Worm (Caenorhabditis elegans): Measurements from ENCODE around the gene ceh-30.

Gene ceh-30

DNA sequence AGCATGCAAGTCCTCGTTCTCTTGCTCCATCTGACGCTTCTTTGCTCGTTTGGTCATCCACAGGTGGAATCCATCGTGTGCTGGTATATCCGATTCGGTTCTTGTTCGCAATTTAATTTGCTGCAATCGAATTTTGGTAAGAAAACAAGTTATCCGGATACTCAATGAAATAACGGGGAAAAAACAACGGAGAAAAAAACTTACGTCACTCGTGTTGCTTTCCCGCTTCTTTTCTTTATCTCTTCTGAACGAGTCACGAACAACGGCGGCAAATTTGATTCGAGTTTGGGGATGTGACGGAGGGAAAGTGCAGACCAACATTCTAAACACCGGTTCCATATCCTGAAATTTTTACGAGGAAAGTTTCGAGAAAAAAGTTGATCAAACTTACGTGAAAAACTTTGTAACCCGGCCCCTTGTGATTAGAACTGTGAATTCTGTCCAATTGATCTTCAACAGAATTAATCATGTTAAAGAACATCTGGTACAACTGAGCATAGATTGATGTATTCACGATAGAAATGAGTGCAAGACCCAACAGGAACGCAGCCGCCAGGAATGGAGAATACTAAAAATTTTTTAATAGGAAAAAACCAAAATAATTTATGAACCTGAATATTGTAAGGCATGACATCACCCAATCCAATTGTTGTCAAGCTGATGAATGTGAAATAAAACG, 11.9 kb upstream of the ceh-30 start:
- TF ChIP-seq med-1 (GFP tag; optimal IDR thresholded peaks at IDR 0.05; ENCODE audit: insufficient read depth) (no peak), flt-1 (GFP tag; IDR thresholded peaks at IDR 0.05) (no peak)

DNA sequence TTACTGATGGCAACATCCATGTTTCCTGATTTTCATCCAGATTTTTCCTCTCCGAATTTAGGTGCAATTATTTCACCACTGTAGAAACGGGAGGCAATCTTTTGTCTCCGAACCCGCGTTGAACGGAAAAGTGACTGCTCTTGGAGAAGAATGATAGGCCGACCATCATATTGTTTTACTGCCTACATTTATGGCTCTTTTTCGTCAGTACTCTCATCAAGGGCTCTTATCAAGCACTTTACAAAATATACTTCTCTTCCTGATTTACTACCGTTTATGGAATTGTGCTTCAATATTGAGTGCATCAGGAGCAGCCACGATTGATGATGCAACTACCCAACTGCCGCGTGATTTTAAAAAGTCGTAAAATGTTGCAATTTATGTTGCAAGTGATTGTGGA, 9.0 kb upstream of the ceh-30 start:
- TF ChIP-seq cog-1 (tag; optimal IDR thresholded peaks at IDR 0.05) (no peak), tab-1 (GFP tag; IDR thresholded peaks at IDR 0.05) (no peak), ref-1 (GFP tag; conservative IDR thresholded peaks at IDR 0.05) (no peak), flt-1 (GFP tag; IDR thresholded peaks at IDR 0.05) (no peak)

DNA sequence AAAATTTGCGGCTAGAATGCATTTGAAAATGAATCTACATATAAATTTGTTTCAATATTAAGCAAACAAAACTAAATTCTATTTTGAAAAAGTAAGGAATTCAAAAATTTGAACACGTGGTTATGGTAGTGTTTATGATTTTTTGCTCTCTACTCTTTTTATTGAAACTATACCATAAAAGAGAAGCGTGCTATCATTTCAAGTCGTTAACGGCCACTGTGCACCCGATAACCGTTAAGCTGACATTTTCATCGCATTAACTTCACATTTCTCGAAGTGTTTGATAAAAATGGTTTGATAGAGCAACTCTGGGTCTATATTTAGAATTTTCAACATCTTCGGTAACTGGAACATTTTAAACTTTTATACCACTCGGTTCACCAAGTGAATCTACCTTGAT, 8.6 kb upstream of the ceh-30 start, which contains the start of gene twk-26:
Gene twk-26 (minus strand): TSS at position 23 of the 400 bp plus-strand sequence.
- no peak for TF ChIP-seq med-1 (GFP tag; optimal IDR thresholded peaks at IDR 0.05; ENCODE audit: insufficient read depth)
- no peak for TF ChIP-seq ztf-29 (GFP tag; IDR thresholded peaks at IDR 0.05)
- TF ChIP-seq ztf-23 (GFP tag; IDR thresholded peaks at IDR 0.05), result no peak
- TF ChIP-seq ref-1 (GFP tag; conservative IDR thresholded peaks at IDR 0.05), result no peak
- TF ChIP-seq cog-1 (tag; optimal IDR thresholded peaks at IDR 0.05), result no peak
- no peak for TF ChIP-seq T22C8.4 (GFP tag; IDR thresholded peaks at IDR 0.05)

DNA sequence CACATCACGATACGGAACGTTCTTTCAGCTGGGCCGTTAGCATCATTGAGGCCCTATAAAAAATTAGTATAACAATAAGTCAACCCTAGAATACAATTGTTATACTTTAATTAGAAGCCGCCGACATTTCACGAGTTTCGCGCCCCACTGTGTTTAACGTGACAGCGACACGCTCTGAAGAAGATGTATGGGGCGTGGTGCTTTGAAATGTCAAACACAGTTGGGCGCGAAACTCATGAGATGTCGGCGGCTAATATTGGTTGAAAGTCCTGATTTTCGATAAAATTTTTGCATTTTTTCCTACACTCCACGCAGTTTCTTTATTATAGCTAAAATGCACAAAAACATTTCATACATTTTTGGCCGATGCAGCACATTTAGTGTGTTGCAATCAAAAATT, 7.3 kb upstream of the ceh-30 start:
- TF ChIP-seq T22C8.4 (GFP tag; IDR thresholded peaks at IDR 0.05) (no peak), cog-1 (tag; optimal IDR thresholded peaks at IDR 0.05) (no peak), flt-1 (GFP tag; IDR thresholded peaks at IDR 0.05) (no peak), med-1 (GFP tag; optimal IDR thresholded peaks at IDR 0.05; ENCODE audit: insufficient read depth) (no peak), ztf-23 (GFP tag; IDR thresholded peaks at IDR 0.05) (no peak), tab-1 (GFP tag; IDR thresholded peaks at IDR 0.05) (no peak), ztf-29 (GFP tag; IDR thresholded peaks at IDR 0.05) (no peak), klf-2 (GFP tag; conservative IDR thresholded peaks at IDR 0.05) (no peak), ref-1 (GFP tag; conservative IDR thresholded peaks at IDR 0.05) (no peak)

DNA sequence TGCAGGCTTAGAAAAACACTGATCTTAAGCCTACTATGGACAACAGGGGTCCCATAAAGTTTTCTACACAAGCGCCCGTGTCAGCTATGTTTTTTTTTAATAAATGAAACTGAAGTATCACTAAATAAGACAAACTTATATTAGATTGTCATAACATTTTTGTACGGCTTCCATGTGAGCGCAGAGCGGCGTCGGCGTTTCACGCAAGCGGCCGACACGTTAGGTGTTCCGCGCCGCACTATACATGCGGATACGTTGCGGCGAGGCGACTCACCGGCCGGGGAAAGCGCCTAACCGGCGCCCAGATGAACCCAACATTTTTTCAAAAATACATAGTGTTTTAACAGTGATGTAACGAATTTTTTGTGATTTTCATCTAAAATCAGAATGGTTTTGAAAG, 5.7 kb upstream of the ceh-30 start:
- TF ChIP-seq flt-1 (GFP tag; IDR thresholded peaks at IDR 0.05) (no peak), T22C8.4 (GFP tag; IDR thresholded peaks at IDR 0.05) (no peak), ztf-23 (GFP tag; IDR thresholded peaks at IDR 0.05) (no peak), ref-1 (GFP tag; conservative IDR thresholded peaks at IDR 0.05) (no peak), klf-2 (GFP tag; conservative IDR thresholded peaks at IDR 0.05) (no peak), tab-1 (GFP tag; IDR thresholded peaks at IDR 0.05) (no peak), ztf-29 (GFP tag; IDR thresholded peaks at IDR 0.05) (no peak), med-1 (GFP tag; optimal IDR thresholded peaks at IDR 0.05; ENCODE audit: insufficient read depth) (no peak), cog-1 (tag; optimal IDR thresholded peaks at IDR 0.05) (no peak)

DNA sequence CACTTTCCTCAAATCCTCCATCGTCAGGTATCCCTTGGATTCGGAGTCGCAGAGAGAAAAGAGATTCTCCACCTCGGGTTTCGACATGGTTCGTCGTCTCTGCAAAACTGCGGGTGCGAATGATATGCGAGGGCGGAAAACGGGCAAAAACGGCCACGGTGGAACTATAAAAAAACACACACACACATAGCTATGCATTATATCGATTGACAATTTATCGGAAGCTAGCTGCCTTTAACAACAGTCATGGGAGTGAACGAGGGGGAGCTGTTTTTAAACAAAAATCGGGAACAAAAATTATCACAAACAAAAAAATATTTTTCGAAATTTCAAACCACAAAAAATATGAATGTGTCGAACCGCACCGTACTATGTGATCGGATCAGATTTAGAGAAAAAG, 4.1 kb upstream of the ceh-30 start, which contains the start of gene rsef-1:
Gene rsef-1 (minus strand): TSS at position 101 of the 400 bp plus-strand sequence.
- no peak for TF ChIP-seq klf-2 (GFP tag; conservative IDR thresholded peaks at IDR 0.05)
- TF ChIP-seq T22C8.4 (GFP tag; IDR thresholded peaks at IDR 0.05), result no peak
- no peak for TF ChIP-seq med-1 (GFP tag; optimal IDR thresholded peaks at IDR 0.05; ENCODE audit: insufficient read depth)
- TF ChIP-seq tab-1 (GFP tag; IDR thresholded peaks at IDR 0.05), result no peak
- TF ChIP-seq flt-1 (GFP tag; IDR thresholded peaks at IDR 0.05), result no peak
- TF ChIP-seq cog-1 (tag; optimal IDR thresholded peaks at IDR 0.05), result no peak
- TF ChIP-seq ztf-23 (GFP tag; IDR thresholded peaks at IDR 0.05), result no peak
- no peak for TF ChIP-seq ref-1 (GFP tag; conservative IDR thresholded peaks at IDR 0.05)

DNA sequence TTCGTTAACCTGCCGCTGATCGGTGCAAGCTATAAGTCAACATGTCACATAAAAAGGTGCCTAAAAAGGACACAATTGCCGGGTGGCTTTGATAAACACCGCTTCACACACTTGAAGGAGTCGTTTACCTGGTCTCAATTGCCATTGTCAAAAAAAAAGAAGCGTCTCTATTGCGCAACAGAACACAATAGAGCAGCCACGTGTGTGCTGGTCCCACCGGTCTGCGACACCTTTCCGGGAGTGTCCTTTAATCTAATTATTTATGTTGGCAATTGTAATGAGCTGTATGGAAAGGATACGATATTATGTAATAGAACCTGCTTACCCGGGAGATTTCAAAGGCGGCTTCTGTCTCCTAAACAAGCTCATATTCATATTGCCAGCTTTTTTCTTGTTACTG, 1.7 kb upstream of the ceh-30 start:
- TF ChIP-seq ztf-23 (GFP tag; IDR thresholded peaks at IDR 0.05), result no peak
- no peak for TF ChIP-seq tab-1 (GFP tag; IDR thresholded peaks at IDR 0.05)
- TF ChIP-seq med-1 (GFP tag; optimal IDR thresholded peaks at IDR 0.05; ENCODE audit: insufficient read depth), result no peak
- TF ChIP-seq cog-1 (tag; optimal IDR thresholded peaks at IDR 0.05), result no peak
- TF ChIP-seq ztf-29 (GFP tag; IDR thresholded peaks at IDR 0.05), result no peak
- TF ChIP-seq ref-1 (GFP tag; conservative IDR thresholded peaks at IDR 0.05), result no peak
- TF ChIP-seq flt-1 (GFP tag; IDR thresholded peaks at IDR 0.05), result no peak
- TF ChIP-seq klf-2 (GFP tag; conservative IDR thresholded peaks at IDR 0.05), result no peak
- TF ChIP-seq T22C8.4 (GFP tag; IDR thresholded peaks at IDR 0.05), result no peak

DNA sequence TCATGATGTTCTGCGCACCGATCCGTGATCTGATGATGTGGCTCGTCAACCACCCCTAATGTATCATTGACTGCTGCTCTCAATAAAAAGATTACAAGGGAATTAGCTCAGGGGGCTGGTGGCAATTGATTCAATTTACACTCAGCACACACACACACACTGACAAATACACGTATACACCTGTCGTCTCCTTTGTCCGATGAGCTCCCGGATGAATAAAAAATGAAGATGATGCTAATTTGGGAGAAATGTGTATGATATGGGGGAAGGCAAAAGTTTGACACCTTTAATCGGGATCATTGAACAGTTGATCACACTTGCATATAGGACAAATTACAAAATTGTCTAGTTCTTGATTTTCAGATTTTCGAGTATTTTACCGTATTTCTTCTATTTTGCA, 3.7 kb downstream of the ceh-30 start:
- no peak for TF ChIP-seq ztf-29 (GFP tag; IDR thresholded peaks at IDR 0.05)
- no peak for TF ChIP-seq flt-1 (GFP tag; IDR thresholded peaks at IDR 0.05)
- TF ChIP-seq tab-1 (GFP tag; IDR thresholded peaks at IDR 0.05), result no peak
- no peak for TF ChIP-seq cog-1 (tag; optimal IDR thresholded peaks at IDR 0.05)
- TF ChIP-seq ztf-23 (GFP tag; IDR thresholded peaks at IDR 0.05), result no peak
- no peak for TF ChIP-seq ref-1 (GFP tag; conservative IDR thresholded peaks at IDR 0.05)
- TF ChIP-seq klf-2 (GFP tag; conservative IDR thresholded peaks at IDR 0.05), result no peak
- no peak for TF ChIP-seq T22C8.4 (GFP tag; IDR thresholded peaks at IDR 0.05)
- no peak for TF ChIP-seq med-1 (GFP tag; optimal IDR thresholded peaks at IDR 0.05; ENCODE audit: insufficient read depth)

DNA sequence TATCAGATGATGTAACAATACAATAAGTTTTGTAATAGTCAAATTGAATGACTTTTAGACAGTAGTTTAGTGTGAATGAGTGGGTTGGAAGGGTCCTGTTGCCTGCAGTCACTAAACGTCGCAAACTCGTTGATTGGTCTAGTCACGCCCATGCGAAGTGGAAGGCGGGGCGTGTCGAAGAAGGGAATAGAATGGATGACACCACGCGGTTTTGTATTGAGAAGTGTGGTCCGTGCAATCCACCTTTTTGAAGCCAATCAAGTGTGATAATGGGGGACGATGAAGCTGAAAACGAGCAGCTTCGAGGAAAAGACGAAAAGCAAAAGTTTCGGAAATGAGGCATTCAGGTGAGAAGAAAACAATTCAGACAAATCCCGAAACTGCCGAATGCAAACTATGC, 6.9 kb downstream of the ceh-30 start, which contains the start of gene ceh-31:
Gene ceh-31 (minus strand): TSS at position 101 of the 400 bp plus-strand sequence.
- TF ChIP-seq ztf-23 (GFP tag; IDR thresholded peaks at IDR 0.05) (no peak), ref-1 (GFP tag; conservative IDR thresholded peaks at IDR 0.05) (no peak), med-1 (GFP tag; optimal IDR thresholded peaks at IDR 0.05; ENCODE audit: insufficient read depth) (no peak), T22C8.4 (GFP tag; IDR thresholded peaks at IDR 0.05) (no peak), flt-1 (GFP tag; IDR thresholded peaks at IDR 0.05) (no peak), klf-2 (GFP tag; conservative IDR thresholded peaks at IDR 0.05) (no peak)

DNA sequence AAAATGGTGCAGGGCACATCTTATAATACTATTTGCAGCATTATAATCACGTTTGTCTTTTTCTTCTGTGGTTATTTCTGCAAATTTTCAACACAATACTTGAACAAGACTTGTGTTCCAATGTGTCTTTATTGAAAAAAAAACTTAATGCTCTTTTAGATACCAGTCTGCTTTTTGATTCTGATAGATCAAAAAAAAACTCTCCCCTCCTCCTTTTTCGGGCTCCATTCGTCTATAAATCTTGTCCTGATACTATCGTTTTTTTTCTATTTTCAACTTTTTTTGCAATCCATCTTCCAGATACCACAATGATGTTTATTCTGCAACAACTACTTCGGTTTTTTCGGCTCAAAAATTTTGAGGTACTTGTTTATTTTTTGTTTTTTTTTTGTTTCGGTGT, 17.5 kb downstream of the ceh-30 start, which contains the start of gene twk-16:
Gene twk-16 (plus strand): TSS at position 301 of the 400 bp plus-strand sequence.
- TF ChIP-seq ztf-23 (GFP tag; IDR thresholded peaks at IDR 0.05), result no peak
- TF ChIP-seq cog-1 (tag; optimal IDR thresholded peaks at IDR 0.05), result no peak
- TF ChIP-seq ztf-29 (GFP tag; IDR thresholded peaks at IDR 0.05), result no peak
- no peak for TF ChIP-seq T22C8.4 (GFP tag; IDR thresholded peaks at IDR 0.05)
- no peak for TF ChIP-seq klf-2 (GFP tag; conservative IDR thresholded peaks at IDR 0.05)
- TF ChIP-seq tab-1 (GFP tag; IDR thresholded peaks at IDR 0.05), result no peak
- no peak for TF ChIP-seq ref-1 (GFP tag; conservative IDR thresholded peaks at IDR 0.05)
- TF ChIP-seq med-1 (GFP tag; optimal IDR thresholded peaks at IDR 0.05; ENCODE audit: insufficient read depth), result no peak
- TF ChIP-seq flt-1 (GFP tag; IDR thresholded peaks at IDR 0.05), result no peak

Measured in whole organism, midembryonic.